Worm (Caenorhabditis elegans) whole organism, early embryonic: ENCODE results near the gene F40F9.3.

Source experiments
- ama-1 ChIP-seq: fragments of 150-350 bp; optimal IDR thresholded peaks from 2 replicates; lab custom pipeline; 2014
- ceh-13 ChIP-seq: fragments of 200-800 bp; sonication (Bioruptor generic); optimal IDR thresholded peaks from 2 replicates; lab custom pipeline; 2018; ENCODE audit warnings: mild to moderate bottlenecking, missing genetic modification characterization, missing compliant biosample characterization

DNA sequence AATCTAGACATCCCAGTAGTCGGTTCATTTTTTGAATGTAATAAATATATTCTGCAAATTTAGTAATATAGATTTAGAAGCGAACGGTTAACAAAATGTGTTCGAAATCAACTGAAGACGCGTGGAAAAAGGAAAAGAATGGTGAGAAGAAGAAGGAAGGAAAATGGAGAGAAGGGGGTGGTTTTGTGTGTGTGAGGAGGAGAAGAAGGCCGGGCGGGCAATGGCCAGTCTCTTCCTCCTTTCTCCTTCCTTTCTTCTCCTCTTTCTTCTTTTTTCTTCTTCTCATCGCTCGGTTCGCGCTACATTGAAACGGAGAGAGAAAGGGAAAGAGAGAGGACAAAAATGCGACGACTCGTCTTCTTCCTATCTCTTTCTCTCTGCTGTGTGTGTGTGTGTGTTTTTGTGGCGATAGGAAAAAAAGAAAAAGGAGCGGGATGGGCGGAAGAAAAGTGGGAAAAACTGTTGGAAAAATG lies 22.9 kb upstream of the F40F9.3 start, which contains the start of gene ztf-9:
- TF ChIP-seq ama-1 (lab: Kevin White, UChicago) (no peak), ceh-13 (no peak)
